Worm (Caenorhabditis elegans) whole organism, mixed stage, embryonic: ENCODE data around the gene Y47D7A.15.

Experiments used
- mab-5 ChIP-seq: fragments of 150-350 bp; optimal IDR thresholded peaks from 2 replicates; lab custom pipeline; 2014; ENCODE audit warnings: missing biosample characterization, missing genetic modification characterization
- nhr-12 ChIP-seq: fragments of 150-350 bp; optimal IDR thresholded peaks from 2 replicates; lab custom pipeline; 2014; ENCODE audit warnings: missing biosample characterization, missing genetic modification characterization

DNA sequence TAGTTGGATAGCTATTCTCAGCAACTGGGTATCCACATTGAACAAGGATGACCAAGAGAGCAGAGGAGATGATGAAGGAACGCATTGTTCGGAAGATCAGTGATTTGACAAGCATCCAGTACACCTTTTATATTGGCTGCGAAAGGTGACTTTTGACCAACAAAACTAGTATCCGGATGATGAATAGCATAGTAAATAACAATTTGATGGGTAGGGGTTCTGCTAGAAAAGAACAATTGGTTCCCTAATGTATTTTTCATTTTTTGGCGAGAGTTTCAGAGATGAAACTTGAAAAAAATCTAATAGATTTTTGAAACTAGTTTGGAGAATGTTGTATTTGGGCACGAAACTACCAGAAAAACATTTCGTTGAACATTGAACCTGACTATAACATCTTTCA is 4.8 kb downstream of the Y47D7A.15 start, which contains the start of gene Y47D7A.11:
- no peak for TF ChIP-seq nhr-12 (tag; lab: Kevin White, UChicago)
- TF ChIP-seq mab-5 = no peak
